Fruit fly (Drosophila melanogaster): ENCODE results near the gene CG9215.
A peak's percentile ranks its signal among the peaks of the same experiment; 100 is the strongest.

Gene CG9215

dm6 chrX:15532062-15532461 is 50.6 kb downstream of the CG9215 start (continued):
- TF ChIP-seq HmgZ (tag; optimal IDR thresholded peaks at IDR 0.05) (no peak), pros (GFP tag; optimal IDR thresholded peaks at IDR 0.05) (no peak), Hr3 (GFP tag; optimal IDR thresholded peaks at IDR 0.05) (no peak), bab2 (GFP tag; optimal IDR thresholded peaks at IDR 0.05) (no peak), CG32532 (GFP tag; IDR thresholded peaks at IDR 0.05) (peak; percentile 65), oc (tag; optimal IDR thresholded peaks at IDR 0.05) (no peak), mld (GFP tag; IDR thresholded peaks at IDR 0.05; ENCODE audit: partially characterized antibody) (no peak), gfzf (GFP tag; optimal IDR thresholded peaks at IDR 0.05) (no peak), repo (GFP tag; optimal IDR thresholded peaks at IDR 0.05) (no peak), nmo (GFP tag; optimal IDR thresholded peaks at IDR 0.05) (peak; percentile 18), H15 (GFP tag; IDR thresholded peaks at IDR 0.05) (0 out of 3 replicates have a peak, but pooled peaks have one; percentile 32), CG4707 (GFP tag; optimal IDR thresholded peaks at IDR 0.05) (no peak), Nf-YA (GFP tag; IDR thresholded peaks at IDR 0.05) (no peak), Lim3 (GFP tag; IDR thresholded peaks at IDR 0.05) (no peak), lab (GFP tag; optimal IDR thresholded peaks at IDR 0.05) (peak; percentile 60), inv (GFP tag; IDR thresholded peaks at IDR 0.05; ENCODE audit: partially characterized antibody) (no peak), wor (GFP tag; IDR thresholded peaks at IDR 0.05) (no peak), Max (GFP tag; optimal IDR thresholded peaks at IDR 0.05) (no peak), Nf-YC (tag; optimal IDR thresholded peaks at IDR 0.05) (no peak), Hr39 (optimal IDR thresholded peaks at IDR 0.05) (no peak), Ets65A (GFP tag) (peak; percentile 65), btn (GFP tag; optimal IDR thresholded peaks at IDR 0.05) (no peak), trem (tag; optimal IDR thresholded peaks at IDR 0.05) (no peak), Rfx (GFP tag; IDR thresholded peaks at IDR 0.05) (peak; percentile 72), zfh2 (GFP tag; optimal IDR thresholded peaks at IDR 0.05) (no peak), mam (GFP tag; optimal IDR thresholded peaks at IDR 0.05) (peak; percentile 41), Taf1 (GFP tag; IDR thresholded peaks at IDR 0.05) (no peak; the same call in 1 of the 2 replicates), scrt (GFP tag; optimal IDR thresholded peaks at IDR 0.05) (peak; percentile 5), CG13894 (tag; optimal IDR thresholded peaks at IDR 0.05) (no peak), ac (GFP tag; optimal IDR thresholded peaks at IDR 0.05) (no peak), al (GFP tag; IDR thresholded peaks at IDR 0.05) (no peak), gro (GFP tag; optimal IDR thresholded peaks at IDR 0.05) (no peak), grau (tag; optimal IDR thresholded peaks at IDR 0.05) (peak; percentile 75), Side (GFP tag; optimal IDR thresholded peaks at IDR 0.05) (peak; percentile 14), Eip74EF (GFP tag; optimal IDR thresholded peaks at IDR 0.05) (no peak), cas (GFP tag; IDR thresholded peaks at IDR 0.05) (peak; percentile 22; the same call in 1 of the 2 replicates), CG18619 (GFP tag; optimal IDR thresholded peaks at IDR 0.05) (no peak), CG15696 (tag; optimal IDR thresholded peaks at IDR 0.05) (no peak), h (optimal IDR thresholded peaks at IDR 0.05) (no peak), CG1792 (GFP tag; optimal IDR thresholded peaks at IDR 0.05) (no peak), Med (GFP tag) (peak; percentile 80), bcd (GFP tag; optimal IDR thresholded peaks at IDR 0.05) (peak; percentile 17), CG1024 (GFP tag; IDR thresholded peaks at IDR 0.05) (peak; percentile 55), CG7745 (tag; optimal IDR thresholded peaks at IDR 0.05) (no peak), Dbx (GFP tag; IDR thresholded peaks at IDR 0.05) (0 out of 3 replicates have a peak, but pooled peaks have one; percentile 41), bbx (GFP tag; IDR thresholded peaks at IDR 0.05; ENCODE audit: partially characterized antibody) (no peak), CG11695 (GFP tag; IDR thresholded peaks at IDR 0.05) (0 out of 3 replicates have a peak, but pooled peaks have one; percentile 11), CG11085 (GFP tag; IDR thresholded peaks at IDR 0.05) (0 out of 2 replicates have a peak, but pooled peaks have one; percentile 30), Camta (GFP tag; optimal IDR thresholded peaks at IDR 0.05) (no peak), Vsx1 (GFP tag; optimal IDR thresholded peaks at IDR 0.05) (no peak), pita (GFP tag; optimal IDR thresholded peaks at IDR 0.05) (no peak), Sox102F (GFP tag; optimal IDR thresholded peaks at IDR 0.05) (peak; percentile 62)

Data from whole organism, embryonic.